Worm (Caenorhabditis elegans) whole organism, L2 larva: ENCODE measurements around the gene mlt-9.

Source experiments
- F13H6.1 ChIP-seq: sonication (generic microtip); optimal IDR thresholded peaks from 2 replicates; lab custom pipeline; 2016; ENCODE audit warnings: missing genetic modification characterization, missing compliant biosample characterization
- Y55F3AM.14 ChIP-seq: fragments of 200-800 bp; sonication (Bioruptor generic); optimal IDR thresholded peaks from 2 replicates; lab custom pipeline; 2018; ENCODE audit warnings: mild to moderate bottlenecking, missing genetic modification characterization, missing compliant biosample characterization
- aly-2 ChIP-seq: fragments of 150-350 bp; optimal IDR thresholded peaks from 2 replicates; lab custom pipeline; 2014; ENCODE audit warnings: missing biosample characterization, missing genetic modification characterization
- ama-1 ChIP-seq: fragments of 150-350 bp; optimal IDR thresholded peaks from 2 replicates; lab custom pipeline; 2018; ENCODE audit warnings: inconsistent platforms
- crh-2 ChIP-seq: sonication (generic microtip); optimal IDR thresholded peaks from 2 replicates; lab custom pipeline; 2017; ENCODE audit warnings: missing biosample characterization, missing genetic modification characterization
- egl-27 ChIP-seq: sonication (generic microtip); optimal IDR thresholded peaks from 3 replicates; lab custom pipeline; 2017; ENCODE audit warnings: missing biosample characterization, missing genetic modification reagents, missing genetic modification characterization
- fos-1 ChIP-seq: fragments of 150-350 bp; optimal IDR thresholded peaks from 2 replicates; lab custom pipeline; 2014; ENCODE audit warnings: missing biosample characterization, missing genetic modification characterization
- lin-13 ChIP-seq: fragments of 150-350 bp; optimal IDR thresholded peaks from 2 replicates; lab custom pipeline; 2014; ENCODE audit warnings: missing biosample characterization, missing genetic modification reagents, missing genetic modification characterization
- lin-39 ChIP-seq: fragments of 150-350 bp; optimal IDR thresholded peaks from 2 replicates; lab custom pipeline; 2014; ENCODE audit warnings: missing biosample characterization, missing genetic modification reagents, missing genetic modification characterization
- lsy-2 ChIP-seq, 2 experiments: fragments of 150-350 bp in 1 of 2; sonication (generic microtip) in 1 of 2; optimal IDR thresholded peaks; 2 replicates each; lab custom pipeline; 2014 to 2017; ENCODE audit warnings: missing biosample characterization in 2 of 2, missing genetic modification characterization in 2 of 2
- mbf-1 ChIP-seq: sonication (generic microtip); optimal IDR thresholded peaks from 2 replicates; lab custom pipeline; 2017; ENCODE audit warnings: missing biosample characterization, missing genetic modification characterization
- mdl-1 ChIP-seq, 2 experiments: fragments of 150-350 bp in 1 of 2; sonication (generic microtip) in 1 of 2; optimal IDR thresholded peaks; 2 replicates each; lab custom pipeline; 2017; ENCODE audit warnings: missing biosample characterization in 2 of 2, missing genetic modification characterization in 2 of 2
- nhr-10 ChIP-seq: sonication (generic microtip); optimal IDR thresholded peaks from 2 replicates; lab custom pipeline; 2017; ENCODE audit warnings: missing biosample characterization, missing genetic modification characterization
- nhr-11 ChIP-seq: fragments of 150-350 bp; optimal IDR thresholded peaks from 2 replicates; lab custom pipeline; 2014; ENCODE audit warnings: missing biosample characterization, missing genetic modification characterization
- nhr-21 ChIP-seq: fragments of 150-350 bp; optimal IDR thresholded peaks from 2 replicates; lab custom pipeline; 2014; ENCODE audit warnings: missing biosample characterization, missing genetic modification characterization
- nhr-237 ChIP-seq: fragments of 150-350 bp; optimal IDR thresholded peaks from 2 replicates; lab custom pipeline; 2014; ENCODE audit warnings: missing biosample characterization, missing genetic modification characterization
- nhr-25 ChIP-seq: fragments of 150-350 bp; sonication (generic microtip); optimal IDR thresholded peaks from 3 replicates; lab custom pipeline; 2014; ENCODE audit warnings: missing biosample characterization, missing genetic modification characterization
- nhr-77 ChIP-seq: fragments of 150-350 bp; optimal IDR thresholded peaks from 2 replicates; lab custom pipeline; 2014; ENCODE audit warnings: missing biosample characterization, missing genetic modification characterization
- peb-1 ChIP-seq: fragments of 150-350 bp; optimal IDR thresholded peaks from 2 replicates; lab custom pipeline; 2014; ENCODE audit warnings: missing biosample characterization, missing genetic modification characterization
- sem-4 ChIP-seq: fragments of 150-350 bp; optimal IDR thresholded peaks from 2 replicates; lab custom pipeline; 2014; ENCODE audit warnings: missing biosample characterization, missing genetic modification reagents, missing genetic modification characterization
- skn-1 ChIP-seq: sonication (generic microtip); optimal IDR thresholded peaks from 2 replicates; lab custom pipeline; 2017; ENCODE audit warnings: missing biosample characterization, missing genetic modification characterization
- sma-3 ChIP-seq: sonication (generic microtip); optimal IDR thresholded peaks from 2 replicates; lab custom pipeline; 2016; ENCODE audit warnings: missing genetic modification reagents, missing genetic modification characterization, missing compliant biosample characterization
- unc-39 ChIP-seq: fragments of 150-350 bp; optimal IDR thresholded peaks from 2 replicates; lab custom pipeline; 2014; ENCODE audit warnings: missing biosample characterization, missing genetic modification characterization
- unc-62 ChIP-seq: fragments of 150-350 bp; optimal IDR thresholded peaks from 2 replicates; lab custom pipeline; 2014; ENCODE audit warnings: missing biosample characterization, missing genetic modification reagents, missing genetic modification characterization
- zag-1 ChIP-seq: fragments of 150-350 bp; optimal IDR thresholded peaks from 2 replicates; lab custom pipeline; 2014; ENCODE audit warnings: missing biosample characterization, missing genetic modification characterization
- ztf-11 ChIP-seq: sonication (generic microtip); optimal IDR thresholded peaks from 2 replicates; lab custom pipeline; 2017; ENCODE audit warnings: missing biosample characterization, missing genetic modification characterization
- ztf-4 ChIP-seq: fragments of 150-350 bp; optimal IDR thresholded peaks from 2 replicates; lab custom pipeline; 2014; ENCODE audit warnings: missing biosample characterization, missing genetic modification characterization

mlt-9 gene

ce11 chrX:15056737-15057136, 50.9 kb downstream of the mlt-9 start, which contains the start of gene H03G16.5:
H03G16.5 (minus strand) TSS chrX:15056837.
- TF ChIP-seq nhr-10 (tag; lab: Kevin White, UChicago) (no peak), unc-39 (tag; lab: Kevin White, UChicago) (no peak), mdl-1 (tag; optimal IDR thresholded peaks at IDR 0.05; lab: Kevin White, UChicago) (no peak), zag-1 (tag; lab: Kevin White, UChicago) (no peak), nhr-237 (tag; lab: Kevin White, UChicago) (no peak), ama-1 (no peak), lin-39 (no peak), nhr-77 (tag; lab: Kevin White, UChicago) (no peak), egl-27 (no peak), nhr-11 (tag; lab: Kevin White, UChicago) (no peak)

ce11 chrX:15055914-15056313, 51.7 kb downstream of the mlt-9 start, which contains the start of gene H03G16.7:
H03G16.7 (minus strand) TSS chrX:15056014.
- no peak for TF ChIP-seq fos-1 (tag; lab: Kevin White, UChicago)
- no peak for TF ChIP-seq nhr-21 (tag; lab: Kevin White, UChicago)

ce11 chrX:15053223-15053933, 54.2 kb downstream of the mlt-9 start, which contains the start of gene H03G16.1:
H03G16.1 (plus strand) TSS chrX:15053883.
- TF ChIP-seq unc-62 (GFP tag; lab: Kevin White, UChicago) = no peak
- no peak for TF ChIP-seq F13H6.1 (tag; lab: Kevin White, UChicago)
- TF ChIP-seq nhr-77 (tag; lab: Kevin White, UChicago) = no peak
- no peak for TF ChIP-seq mbf-1 (tag; lab: Kevin White, UChicago)
- no peak for TF ChIP-seq lin-13
- TF ChIP-seq Y55F3AM.14 (GFP tag; lab: Kevin White, UChicago) = no peak
- TF ChIP-seq sem-4 (tag; lab: Kevin White, UChicago) = no peak
- no peak for TF ChIP-seq nhr-21 (tag; lab: Kevin White, UChicago)
- no peak for TF ChIP-seq sma-3
- no peak for TF ChIP-seq ztf-4 (tag; lab: Kevin White, UChicago)
- TF ChIP-seq skn-1 = no peak
- no peak for TF ChIP-seq aly-2 (tag; lab: Kevin White, UChicago)
- TF ChIP-seq peb-1 (tag; lab: Kevin White, UChicago) = no peak
- no peak for TF ChIP-seq lin-39
- no peak for TF ChIP-seq nhr-237 (tag; lab: Kevin White, UChicago)
- TF ChIP-seq lsy-2 (tag; optimal IDR thresholded peaks at IDR 0.05; lab: Kevin White, UChicago) = no peak

ce11 chrX:15052385-15052784, 55.2 kb downstream of the mlt-9 start, which contains the start of gene H03G16.6:
H03G16.6 (plus strand) TSS chrX:15052685.
- TF ChIP-seq ztf-11 (tag; lab: Kevin White, UChicago) (no peak), peb-1 (tag; lab: Kevin White, UChicago) (no peak), fos-1 (tag; lab: Kevin White, UChicago) (no peak), nhr-25 (tag; lab: Kevin White, UChicago) (no peak), egl-27 (no peak), Y55F3AM.14 (GFP tag; lab: Kevin White, UChicago) (no peak), crh-2 (no peak), ama-1 (no peak), lsy-2 (tag; optimal IDR thresholded peaks at IDR 0.05; lab: Kevin White, UChicago) (no peak)
